Fruit fly (Drosophila melanogaster): ENCODE data around the gene poe.
A peak's percentile ranks its signal among the peaks of the same experiment; 100 is the strongest.

Gene poe

DNA sequence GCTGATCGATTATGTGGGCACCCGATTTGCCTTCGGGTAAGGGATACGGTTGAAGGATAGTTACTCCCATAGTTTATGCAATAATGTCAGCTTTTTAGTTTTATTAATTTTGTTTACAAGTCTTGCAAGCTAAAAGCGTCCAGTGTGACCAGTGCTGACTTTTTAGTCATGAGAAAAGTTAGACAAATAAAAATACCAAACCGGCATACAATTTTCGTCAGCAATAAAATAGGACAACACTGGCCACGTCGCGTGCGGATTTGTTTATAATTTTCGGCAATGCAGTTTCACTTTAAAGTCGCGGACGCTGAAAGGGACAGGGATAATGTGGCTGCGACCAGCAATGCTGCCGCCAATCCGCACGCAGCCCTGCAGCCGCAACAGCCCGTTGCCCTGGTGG is 1.3 kb upstream of the poe start, which contains the start of the genes MED20 and Trf (continued):
- TF ChIP-seq CG13287 (GFP tag; IDR thresholded peaks at IDR 0.05; ENCODE audit: partially characterized antibody): peak; percentile 63; the same call in 1 of the 2 replicates
- TF ChIP-seq HmgZ (tag; optimal IDR thresholded peaks at IDR 0.05): peak; percentile 47
- peak; percentile 15 for TF ChIP-seq CG10979 (tag; optimal IDR thresholded peaks at IDR 0.05)
- peak; percentile 29 for TF ChIP-seq CG12659 (GFP tag; optimal IDR thresholded peaks at IDR 0.05)
- TF ChIP-seq Opbp (GFP tag; IDR thresholded peaks at IDR 0.05; ENCODE audit: partially characterized antibody): 0 out of 3 replicates have a peak, but pooled peaks have one; percentile 59
- peak; percentile 28 for TF ChIP-seq BEAF-32 (GFP tag; optimal IDR thresholded peaks at IDR 0.05)
- TF ChIP-seq chinmo (GFP tag; IDR thresholded peaks at IDR 0.05; ENCODE audit: partially characterized antibody): 0 out of 4 replicates have a peak, but pooled peaks have one; percentile 77
- peak; percentile 86 for TF ChIP-seq stwl (tag; optimal IDR thresholded peaks at IDR 0.05)
- peak; percentile 29 for TF ChIP-seq MESR4 (GFP tag; optimal IDR thresholded peaks at IDR 0.05)
- no peak for TF ChIP-seq tup (GFP tag; optimal IDR thresholded peaks at IDR 0.05)
- peak; percentile 49 for TF ChIP-seq CG4617 (GFP tag; optimal IDR thresholded peaks at IDR 0.05; ENCODE audit: borderline replicate concordance)
- TF ChIP-seq YL-1 (GFP tag; optimal IDR thresholded peaks at IDR 0.05): peak; percentile 65
- peak; percentile 43 for TF ChIP-seq zf30C (GFP tag; optimal IDR thresholded peaks at IDR 0.05)
- peak; percentile 71 for TF ChIP-seq pzg (GFP tag; optimal IDR thresholded peaks at IDR 0.05)
- no peak for TF ChIP-seq TFAM (GFP tag; optimal IDR thresholded peaks at IDR 0.05)
- peak; percentile 94 for TF ChIP-seq MBD-R2 (GFP tag; IDR thresholded peaks at IDR 0.05)
- peak in 1 of 2 experiments; percentile 62 for TF ChIP-seq crp (GFP tag; optimal IDR thresholded peaks at IDR 0.05)
- peak; percentile 12 for TF ChIP-seq CG8924 (tag; optimal IDR thresholded peaks at IDR 0.05)
- TF ChIP-seq gfzf (GFP tag; optimal IDR thresholded peaks at IDR 0.05): peak; percentile 81
- TF ChIP-seq CG8359 (GFP tag; optimal IDR thresholded peaks at IDR 0.05; ENCODE audit: borderline replicate concordance): no peak
- TF ChIP-seq CG14710 (tag; optimal IDR thresholded peaks at IDR 0.05): peak; percentile 99
- TF ChIP-seq row (GFP tag; IDR thresholded peaks at IDR 0.05): peak; percentile 17; the same call in 1 of the 3 replicates
- peak; percentile 0 for TF ChIP-seq CG13624 (GFP tag; optimal IDR thresholded peaks at IDR 0.05)
- TF ChIP-seq wdn (GFP tag; IDR thresholded peaks at IDR 0.05): no peak

- TF ChIP-seq stwl (tag; optimal IDR thresholded peaks at IDR 0.05) (peak; percentile 51), pita (GFP tag; optimal IDR thresholded peaks at IDR 0.05) (no peak), unc-4 (GFP tag; IDR thresholded peaks at IDR 0.05; ENCODE audit: partially characterized antibody) (peak; percentile 53; the same call in 1 of the 2 replicates), Scr (GFP tag; IDR thresholded peaks at IDR 0.05; ENCODE audit: partially characterized antibody) (peak; percentile 12; the same call in 1 of the 2 replicates), crp (GFP tag; optimal IDR thresholded peaks at IDR 0.05) (peak; percentile 48 to 90), row (GFP tag; IDR thresholded peaks at IDR 0.05) (no peak), HmgZ (tag; optimal IDR thresholded peaks at IDR 0.05) (no peak), HLH4C (GFP tag; IDR thresholded peaks at IDR 0.05; ENCODE audit: partially characterized antibody) (peak; percentile 75), YL-1 (GFP tag; optimal IDR thresholded peaks at IDR 0.05) (peak; percentile 73), CG8478 (optimal IDR thresholded peaks at IDR 0.05) (no peak), crol (GFP tag; IDR thresholded peaks at IDR 0.05) (no peak), CG4360 (GFP tag; IDR thresholded peaks at IDR 0.05) (no peak), bbx (GFP tag; IDR thresholded peaks at IDR 0.05; ENCODE audit: partially characterized antibody) (peak; percentile 82), Dp (GFP tag; optimal IDR thresholded peaks at IDR 0.05) (peak; percentile 26), vvl (GFP tag; IDR thresholded peaks at IDR 0.05) (peak; percentile 71; the same call in 1 of the 2 replicates), CG30403 (GFP tag; optimal IDR thresholded peaks at IDR 0.05) (no peak), CG6791 (GFP tag; IDR thresholded peaks at IDR 0.05; ENCODE audit: partially characterized antibody) (peak; percentile 74), CG13287 (GFP tag; IDR thresholded peaks at IDR 0.05; ENCODE audit: partially characterized antibody) (peak; percentile 60), CG34422 (GFP tag; IDR thresholded peaks at IDR 0.05) (0 out of 3 replicates have a peak, but pooled peaks have one; percentile 8), CG4424 (GFP tag; optimal IDR thresholded peaks at IDR 0.05) (no peak), Dref (GFP tag; IDR thresholded peaks at IDR 0.05) (peak; percentile 83), ranshi (GFP tag; IDR thresholded peaks at IDR 0.05) (no peak), Rfx (GFP tag; IDR thresholded peaks at IDR 0.05) (0 out of 2 replicates have a peak, but pooled peaks have one; percentile 23), btn (GFP tag; optimal IDR thresholded peaks at IDR 0.05) (no peak), CG9797 (GFP tag; optimal IDR thresholded peaks at IDR 0.05) (peak; percentile 43), zen2 (GFP tag; IDR thresholded peaks at IDR 0.05; ENCODE audit: partially characterized antibody) (peak; percentile 84), wdn (GFP tag; IDR thresholded peaks at IDR 0.05) (no peak), CG9215 (GFP tag; IDR thresholded peaks at IDR 0.05) (peak; percentile 85), amos (GFP tag; IDR thresholded peaks at IDR 0.05; ENCODE audit: partially characterized antibody) (peak; percentile 61; the same call in 1 of the 2 replicates), vnd (GFP tag; IDR thresholded peaks at IDR 0.05; ENCODE audit: partially characterized antibody) (peak; percentile 16)
Observed at dm6 chr2L:8043282-8043668, 28.1 kb downstream of the poe start, which contains the start of gene Megf8. Megf8 (plus strand) TSS chr2L:8043471.
